Fruit fly (Drosophila melanogaster) whole organism, embryonic: ENCODE data around the gene CG6051.

Source experiments
- Ada2b ChIP-seq: fragments of 200-800 bp; sonication (Bioruptor generic); IDR thresholded peaks from 2 replicates; pipeline ENCODE4 v1.3.6; 2022; ENCODE audit warnings: missing biosample characterization, missing genetic modification characterization
- CG10979 ChIP-seq: fragments of 200-800 bp; sonication (Bioruptor generic); optimal IDR thresholded peaks from 2 replicates; lab custom pipeline; 2018; ENCODE audit warnings: missing biosample characterization, mild to moderate bottlenecking, missing genetic modification characterization, moderate library complexity
- CG11723 ChIP-seq: fragments of 200-800 bp; sonication (Bioruptor generic); optimal IDR thresholded peaks from 2 replicates; lab custom pipeline; 2017; ENCODE audit warnings: missing biosample characterization, mild to moderate bottlenecking, missing genetic modification characterization
- CG12071 ChIP-seq: fragments of 200-800 bp; sonication (Bioruptor generic); optimal IDR thresholded peaks from 3 replicates; lab custom pipeline; 2018; ENCODE audit warnings: missing biosample characterization, mild to moderate bottlenecking, missing genetic modification characterization
- CG1233 ChIP-seq: fragments of 200-800 bp; sonication (Bioruptor generic); optimal IDR thresholded peaks from 4 replicates; lab custom pipeline; 2018; ENCODE audit warnings: missing biosample characterization, mild to moderate bottlenecking, missing genetic modification characterization
- CG14050 ChIP-seq: fragments of 200-800 bp; sonication (Bioruptor generic); IDR thresholded peaks from 3 replicates; pipeline ENCODE4 v1.3.6; 2022; ENCODE audit warnings: missing biosample characterization, missing genetic modification characterization
- CG16815 ChIP-seq: fragments of 200-800 bp; sonication (Bioruptor generic); optimal IDR thresholded peaks from 3 replicates; lab custom pipeline; 2017; ENCODE audit warnings: missing biosample characterization, mild to moderate bottlenecking, missing genetic modification characterization
- CG17328 ChIP-seq: fragments of 200-800 bp; sonication (Bioruptor generic); IDR thresholded peaks from 2 replicates; pipeline ENCODE4 v1.3.6; 2022; ENCODE audit warnings: missing biosample characterization, missing genetic modification characterization
- CG17361 ChIP-seq: fragments of 200-800 bp; sonication (Bioruptor generic); IDR thresholded peaks from 3 replicates; pipeline ENCODE4 v1.3.6; 2022; ENCODE audit warnings: missing biosample characterization, missing genetic modification characterization
- CG17568 ChIP-seq: fragments of 200-800 bp; sonication (Bioruptor generic); optimal IDR thresholded peaks from 2 replicates; lab custom pipeline; 2018; ENCODE audit warnings: missing biosample characterization, mild to moderate bottlenecking, missing genetic modification characterization, moderate library complexity
- CG18262 ChIP-seq: fragments of 200-800 bp; optimal IDR thresholded peaks from 3 replicates; lab custom pipeline; 2019; ENCODE audit warnings: missing biosample characterization, mild to moderate bottlenecking, missing genetic modification characterization, moderate library complexity
- CG3163 ChIP-seq: fragments of 200-800 bp; sonication (Bioruptor generic); optimal IDR thresholded peaks from 3 replicates; lab custom pipeline; 2016; ENCODE audit warnings: missing biosample characterization, missing genetic modification characterization
- CG42726 ChIP-seq: fragments of 200-800 bp; sonication (Bioruptor generic); IDR thresholded peaks from 2 replicates; pipeline ENCODE4 v1.3.6; 2022; ENCODE audit warnings: missing biosample characterization, missing genetic modification characterization; ENCODE audit not compliant: partially characterized antibody
- CG4424 ChIP-seq: fragments of 200-800 bp; sonication (Bioruptor generic); optimal IDR thresholded peaks from 3 replicates; lab custom pipeline; 2016; ENCODE audit warnings: missing biosample characterization, missing genetic modification characterization
- CG6254 ChIP-seq: fragments of 200-800 bp; sonication (Bioruptor generic); optimal IDR thresholded peaks from 3 replicates; lab custom pipeline; 2017; ENCODE audit warnings: mild to moderate bottlenecking, missing biosample characterization, missing genetic modification reagents, missing genetic modification characterization
- CG6689 ChIP-seq: fragments of 200-800 bp; sonication (Bioruptor generic); IDR thresholded peaks from 2 replicates; pipeline ENCODE4 v1.3.6; 2022; ENCODE audit warnings: missing biosample characterization, missing genetic modification characterization
- CG9797 ChIP-seq: fragments of 200-800 bp; sonication (Bioruptor generic); optimal IDR thresholded peaks from 3 replicates; lab custom pipeline; 2018; ENCODE audit warnings: missing biosample characterization, mild to moderate bottlenecking, missing genetic modification characterization
- Camta ChIP-seq: fragments of 200-800 bp; sonication (Bioruptor generic); optimal IDR thresholded peaks from 2 replicates; lab custom pipeline; 2016; ENCODE audit warnings: missing biosample characterization, missing genetic modification characterization
- Elba2 ChIP-seq: fragments of 200-800 bp; sonication (Bioruptor generic); optimal IDR thresholded peaks from 3 replicates; lab custom pipeline; 2016; ENCODE audit warnings: missing biosample characterization, missing genetic modification characterization
- Hmx ChIP-seq: fragments of 200-800 bp; sonication (Bioruptor generic); optimal IDR thresholded peaks from 2 replicates; lab custom pipeline; 2016; ENCODE audit warnings: missing biosample characterization, missing genetic modification characterization
- Lpt ChIP-seq: fragments of >200 bp; optimal IDR thresholded peaks from 2 replicates; lab custom pipeline; 2018; ENCODE audit warnings: missing biosample characterization, missing genetic modification characterization
- Mes4 ChIP-seq: fragments of 200-800 bp; sonication (Bioruptor generic); optimal IDR thresholded peaks from 2 replicates; lab custom pipeline; 2016; ENCODE audit warnings: missing biosample characterization, missing genetic modification characterization
- Opbp ChIP-seq: fragments of 200-800 bp; sonication (Bioruptor generic); IDR thresholded peaks from 3 replicates; pipeline ENCODE4 v1.3.6; 2022; ENCODE audit warnings: missing biosample characterization, missing genetic modification characterization; ENCODE audit not compliant: partially characterized antibody
- Pdp1 ChIP-seq, 2 experiments: fragments of 200-800 bp; sonication (Bioruptor generic); optimal IDR thresholded peaks; 3 replicates each; lab custom pipeline; 2016; ENCODE audit warnings: missing biosample characterization in 2 of 2, missing genetic modification characterization in 2 of 2, mild to moderate bottlenecking in 1 of 2, moderate library complexity in 1 of 2
- Sry-β ChIP-seq: fragments of 200-800 bp; sonication (Bioruptor generic); optimal IDR thresholded peaks from 2 replicates; lab custom pipeline; 2018; ENCODE audit warnings: missing biosample characterization, mild to moderate bottlenecking, missing genetic modification characterization, moderate library complexity
- Taf1 ChIP-seq: fragments of 200-800 bp; sonication (Bioruptor generic); IDR thresholded peaks from 2 replicates; pipeline ENCODE4 v1.3.6; 2022; ENCODE audit warnings: missing biosample characterization, missing genetic modification characterization
- Tbp ChIP-seq: fragments of >200 bp; optimal IDR thresholded peaks from 2 replicates; lab custom pipeline; 2018; ENCODE audit warnings: missing biosample characterization, missing genetic modification characterization
- Usf ChIP-seq: fragments of 200-800 bp; sonication (Bioruptor generic); optimal IDR thresholded peaks from 2 replicates; lab custom pipeline; 2017; ENCODE audit warnings: missing genotype, missing biosample characterization, missing genetic modification characterization
- cg ChIP-seq: fragments of 200-800 bp; sonication (Bioruptor generic); optimal IDR thresholded peaks from 3 replicates; lab custom pipeline; 2019; ENCODE audit warnings: missing biosample characterization, mild to moderate bottlenecking, missing genetic modification characterization, moderate library complexity
- chif ChIP-seq, 2 experiments: fragments of 200-800 bp; sonication (Bioruptor generic); optimal IDR thresholded peaks; 3 replicates each; lab custom pipeline; 2016; ENCODE audit warnings: missing biosample characterization in 2 of 2, missing genetic modification characterization in 2 of 2
- crc ChIP-seq: fragments of 200-800 bp; sonication (Bioruptor generic); optimal IDR thresholded peaks from 2 replicates; lab custom pipeline; 2016; ENCODE audit warnings: missing biosample characterization, missing genetic modification characterization
- cwo ChIP-seq: fragments of 200-800 bp; sonication (Bioruptor generic); optimal IDR thresholded peaks from 3 replicates; lab custom pipeline; 2017; ENCODE audit warnings: missing biosample characterization, missing genetic modification characterization, mild to moderate bottlenecking, moderate library complexity, missing genetic modification reagents
- danr ChIP-seq: fragments of 200-800 bp; sonication (Bioruptor generic); IDR thresholded peaks from 2 replicates; pipeline ENCODE4 v1.3.6; 2022; ENCODE audit warnings: missing biosample characterization, missing genetic modification characterization
- dm ChIP-seq: fragments of 200-800 bp; sonication (Bioruptor generic); optimal IDR thresholded peaks from 3 replicates; lab custom pipeline; 2016; ENCODE audit warnings: missing biosample characterization, missing genetic modification characterization
- esg ChIP-seq: fragments of 200-800 bp; sonication (Bioruptor generic); conservative IDR thresholded peaks from 2 replicates; pipeline ENCODE4 v1.3.6; 2022; ENCODE audit warnings: missing biosample characterization, missing genetic modification characterization
- grau ChIP-seq: fragments of 200-800 bp; optimal IDR thresholded peaks from 3 replicates; lab custom pipeline; 2019; ENCODE audit warnings: missing biosample characterization, mild to moderate bottlenecking, missing genetic modification characterization, moderate library complexity
- kni ChIP-seq: fragments of 200-800 bp; sonication (Bioruptor generic); optimal IDR thresholded peaks from 3 replicates; lab custom pipeline; 2017; ENCODE audit warnings: mild to moderate bottlenecking, missing biosample characterization, missing genetic modification reagents, missing genetic modification characterization
- lbe ChIP-seq: fragments of 200-800 bp; sonication (Bioruptor generic); optimal IDR thresholded peaks from 2 replicates; lab custom pipeline; 2016; ENCODE audit warnings: missing biosample characterization, mild to moderate bottlenecking, missing genetic modification characterization
- nau ChIP-seq: fragments of 200-800 bp; sonication (Bioruptor generic); optimal IDR thresholded peaks from 3 replicates; lab custom pipeline; 2017; ENCODE audit warnings: missing biosample characterization, mild to moderate bottlenecking, missing genetic modification characterization, missing genetic modification reagents
- nerfin-1 ChIP-seq: fragments of 200-800 bp; sonication (Bioruptor generic); optimal IDR thresholded peaks from 3 replicates; lab custom pipeline; 2019; ENCODE audit warnings: missing biosample characterization, mild to moderate bottlenecking, missing genetic modification characterization, moderate library complexity
- odd ChIP-seq: fragments of 200-800 bp; sonication (Bioruptor generic); optimal IDR thresholded peaks from 2 replicates; lab custom pipeline; 2017; ENCODE audit warnings: missing biosample characterization, mild to moderate bottlenecking, missing genetic modification characterization
- otp ChIP-seq: fragments of 200-800 bp; sonication (Bioruptor generic); IDR thresholded peaks from 3 replicates; pipeline ENCODE4, ENCODE4 v1.3.6; 2022; ENCODE audit warnings: missing biosample characterization, missing genetic modification characterization
- sim ChIP-seq: fragments of 200-800 bp; sonication (Bioruptor generic); IDR thresholded peaks from 2 replicates; pipeline ENCODE4 v1.3.6; 2022; ENCODE audit warnings: missing biosample characterization, missing genetic modification characterization
- slbo ChIP-seq: fragments of 200-800 bp; sonication (Bioruptor generic); IDR thresholded peaks from 2 replicates; pipeline ENCODE4 v1.3.6; 2022; ENCODE audit warnings: missing biosample characterization, missing genetic modification characterization
- ssp ChIP-seq: fragments of 200-800 bp; sonication (Bioruptor generic); IDR thresholded peaks from 2 replicates; pipeline ENCODE4 v1.3.6; 2022; ENCODE audit warnings: missing biosample characterization, missing genetic modification characterization
- stc ChIP-seq: fragments of 200-800 bp; sonication (Bioruptor generic); IDR thresholded peaks from 2 replicates; pipeline ENCODE4 v1.3.6; 2022; ENCODE audit warnings: missing biosample characterization, missing genetic modification characterization
- tap ChIP-seq: fragments of 200-800 bp; optimal IDR thresholded peaks from 3 replicates; lab custom pipeline; 2019; ENCODE audit warnings: missing biosample characterization, mild to moderate bottlenecking, missing genetic modification characterization, moderate library complexity
- tin ChIP-seq: fragments of 200-800 bp; sonication (Bioruptor generic); optimal IDR thresholded peaks from 3 replicates; lab custom pipeline; 2016; ENCODE audit warnings: missing biosample characterization, missing genetic modification characterization
- trem ChIP-seq: fragments of 200-800 bp; optimal IDR thresholded peaks from 3 replicates; lab custom pipeline; 2019; ENCODE audit warnings: missing biosample characterization, mild to moderate bottlenecking, missing genetic modification characterization, moderate library complexity
- zen2 ChIP-seq: fragments of 200-800 bp; sonication (Bioruptor generic); IDR thresholded peaks from 3 replicates; pipeline ENCODE4 v1.3.6; 2022; ENCODE audit warnings: missing biosample characterization, missing genetic modification characterization; ENCODE audit not compliant: partially characterized antibody

The CG6051 gene

dm6 chr3R:27150685-27151515, at the start of gene CG6051 (continued):
- TF ChIP-seq Pdp1 (GFP tag; optimal IDR thresholded peaks at IDR 0.05; lab: Kevin White, UChicago) (peak; percentile 25 to 26), Usf (GFP tag; lab: Kevin White, UChicago) (no peak), cg (peak; percentile 57), CG17328 (GFP tag; lab: Robert Waterston, UW) (no peak), CG4424 (GFP tag; lab: Kevin White, UChicago) (peak; percentile 57), dm (GFP tag; lab: Kevin White, UChicago) (peak; percentile 52), CG16815 (peak; percentile 41), CG9797 (GFP tag; lab: Kevin White, UChicago) (peak; percentile 70), kni (GFP tag; lab: Kevin White, UChicago) (peak; percentile 56), Sry-β (GFP tag; lab: Kevin White, UChicago) (peak; percentile 47), Elba2 (no peak), odd (GFP tag; lab: Kevin White, UChicago) (no peak), trem (tag; lab: Kevin White, UChicago) (peak; percentile 72), zen2 (GFP tag; lab: Robert Waterston, UW) (no peak), lbe (GFP tag; lab: Kevin White, UChicago) (no peak), nau (GFP tag; lab: Kevin White, UChicago) (peak; percentile 41), CG42726 (GFP tag; lab: Robert Waterston, UW) (no peak), CG6689 (GFP tag; lab: Robert Waterston, UW) (no peak), CG11723 (GFP tag; lab: Kevin White, UChicago) (peak; percentile 4), Tbp (no peak), CG3163 (GFP tag; lab: Kevin White, UChicago) (no peak), crc (GFP tag; lab: Kevin White, UChicago) (no peak), Hmx (no peak), slbo (no peak), CG17568 (GFP tag; lab: Kevin White, UChicago) (no peak), Opbp (no peak), stc (no peak), esg (GFP tag; lab: Robert Waterston, UW) (no peak), Mes4 (GFP tag; lab: Kevin White, UChicago) (no peak), Camta (GFP tag; lab: Kevin White, UChicago) (no peak), Ada2b (no peak), CG14050 (no peak), Lpt (no peak), CG17361 (GFP tag; lab: Robert Waterston, UW) (no peak), tin (GFP tag; lab: Kevin White, UChicago) (peak; percentile 21), sim (no peak), CG6254 (no peak), cwo (GFP tag; lab: Kevin White, UChicago) (peak; percentile 46), CG10979 (tag; lab: Kevin White, UChicago) (peak; percentile 38), danr (GFP tag; lab: Robert Waterston, UW) (no peak), CG1233 (GFP tag; lab: Kevin White, UChicago) (peak; percentile 7), nerfin-1 (peak; percentile 24), Taf1 (GFP tag; lab: Robert Waterston, UW) (no peak), tap (peak; percentile 44), CG18262 (tag; lab: Kevin White, UChicago) (peak; percentile 59), chif (GFP tag; optimal IDR thresholded peaks at IDR 0.05; lab: Kevin White, UChicago) (peak in 1 of 2 experiments; percentile 45), CG12071 (GFP tag; lab: Kevin White, UChicago) (peak; percentile 55), otp (no peak), grau (tag; lab: Kevin White, UChicago) (peak; percentile 69), ssp (GFP tag; lab: Robert Waterston, UW) (no peak)
